Worm (Caenorhabditis elegans): ENCODE measurements around the gene abu-11.

The abu-11 gene

DNA sequence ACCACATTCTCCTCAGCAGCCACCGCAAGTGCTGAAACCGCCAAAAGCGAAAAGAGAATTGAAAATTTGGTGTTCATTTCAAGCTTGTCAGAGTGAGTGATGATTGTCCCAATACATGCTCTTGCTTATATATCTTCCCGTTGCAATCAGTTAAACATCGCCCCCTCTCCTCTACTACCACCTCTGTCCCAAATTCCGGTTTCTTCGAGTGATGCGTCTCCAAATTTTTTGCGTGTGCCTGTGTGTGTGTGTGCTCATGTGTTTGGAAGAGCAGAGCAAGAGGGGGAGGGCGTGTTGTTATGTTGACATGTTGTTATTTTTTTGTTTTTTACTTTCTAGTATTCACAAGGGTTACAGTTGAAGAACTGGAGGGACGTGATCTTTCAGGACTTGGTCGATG is at the start of gene abu-11:
Gene abu-11 (minus strand): TSS at position 101 of the 400 bp plus-strand sequence.
- no peak for TF ChIP-seq unc-62 (GFP tag; optimal IDR thresholded peaks at IDR 0.05)

DNA sequence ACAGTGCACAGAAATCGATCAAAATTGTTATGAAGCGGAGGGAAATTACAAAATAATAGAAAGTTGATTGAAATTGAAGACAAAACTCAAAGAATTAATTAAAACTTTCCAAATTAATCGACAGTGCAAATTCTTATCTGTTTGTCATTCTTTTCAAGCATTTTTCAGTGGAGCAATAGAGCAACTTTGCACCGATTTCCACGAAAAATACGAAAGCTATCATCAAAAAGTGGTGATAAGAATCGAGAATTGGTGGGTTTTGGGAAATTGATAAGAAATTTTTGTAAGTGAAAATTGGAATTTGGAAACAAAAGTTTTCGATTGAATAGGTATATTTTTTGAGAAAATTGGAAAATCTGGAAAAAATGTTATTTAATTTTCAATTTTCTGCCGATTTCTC is 45.7 kb upstream of the abu-11 start:
- TF ChIP-seq unc-62 (GFP tag; optimal IDR thresholded peaks at IDR 0.05), result no peak

DNA sequence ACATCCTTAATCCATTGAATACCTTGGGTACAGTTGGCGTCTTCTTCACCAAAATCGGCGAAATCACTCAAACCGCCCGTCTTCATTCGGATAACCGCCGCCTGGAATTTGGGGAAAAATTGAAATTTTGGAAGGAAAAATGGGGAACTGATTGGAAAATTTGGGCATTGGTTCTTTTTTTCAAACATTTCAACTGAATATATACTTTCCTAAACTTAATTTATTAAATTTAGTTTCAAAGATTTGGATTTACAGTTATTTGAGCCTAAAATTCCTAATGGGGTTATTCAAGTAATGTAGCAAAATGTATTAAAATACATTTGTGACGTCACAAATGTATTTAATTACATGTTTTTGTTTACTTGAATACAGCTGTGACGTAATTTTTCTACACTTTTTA is 43.4 kb upstream of the abu-11 start, which contains the start of gene laat-1:
Gene laat-1 (minus strand): TSS at position 101 of the 400 bp plus-strand sequence.
- TF ChIP-seq unc-62 (GFP tag; optimal IDR thresholded peaks at IDR 0.05), result no peak

DNA sequence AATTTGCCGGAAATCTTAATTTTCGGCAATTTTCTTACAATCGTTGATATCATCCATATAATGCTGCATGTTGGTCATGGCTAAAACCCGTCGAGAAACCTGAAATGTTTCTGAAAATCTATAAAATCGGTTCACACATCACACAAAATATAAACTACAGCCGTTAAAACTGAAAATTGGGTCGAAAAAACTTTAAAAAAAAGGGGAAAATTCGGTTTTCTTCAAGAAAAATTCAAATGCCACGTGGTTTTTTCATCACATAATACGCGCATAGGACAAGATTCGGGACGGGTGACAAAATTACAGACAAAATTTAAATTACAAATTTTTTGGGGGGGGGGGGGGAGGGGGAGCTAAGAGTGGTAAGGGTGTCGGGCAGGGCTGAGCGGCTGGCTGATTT is 38.3 kb upstream of the abu-11 start, which contains the start of gene Y43H11AL.1:
Gene Y43H11AL.1 (minus strand): TSS at position 101 of the 400 bp plus-strand sequence.
- no peak for TF ChIP-seq unc-62 (GFP tag; optimal IDR thresholded peaks at IDR 0.05)

DNA sequence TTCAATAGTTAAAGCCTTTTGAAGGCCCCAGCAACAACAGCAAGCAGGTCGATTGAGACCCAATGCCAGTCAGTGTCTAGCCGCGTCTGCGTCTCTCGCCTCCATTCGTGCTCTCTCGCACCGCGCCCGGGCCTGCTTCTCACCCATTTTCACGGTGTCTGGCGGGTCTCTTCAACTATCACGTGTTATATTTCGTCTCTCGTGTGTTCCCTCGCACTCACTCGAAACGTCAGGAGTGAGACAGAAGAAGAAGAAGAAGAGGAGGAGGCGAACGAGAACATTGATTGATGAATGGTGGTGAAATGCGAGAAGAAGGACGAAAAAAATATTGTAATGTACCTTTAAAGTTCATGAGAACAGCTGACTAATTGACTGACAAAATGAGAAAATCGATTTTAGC is 26.9 kb upstream of the abu-11 start:
- TF ChIP-seq unc-62 (GFP tag; optimal IDR thresholded peaks at IDR 0.05), result no peak

DNA sequence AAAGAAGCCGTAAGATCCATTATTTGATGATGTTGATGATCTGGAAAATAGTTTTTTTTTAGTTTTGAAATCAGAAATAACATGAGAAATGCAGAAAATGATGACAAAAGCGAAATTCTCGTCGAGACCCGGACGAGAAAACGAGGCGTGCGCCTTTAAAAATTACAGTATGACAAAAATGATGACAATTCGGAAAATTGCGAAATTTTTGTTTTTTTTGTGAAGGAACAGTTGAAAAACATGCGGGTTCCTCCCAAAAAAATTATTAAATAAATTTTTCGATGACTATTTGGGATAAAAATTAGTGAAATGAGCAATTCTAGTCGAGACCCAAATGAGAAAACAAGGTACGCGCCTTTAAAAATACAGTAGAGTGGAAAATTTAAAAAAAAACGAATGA is 26.2 kb upstream of the abu-11 start, which contains the start of gene ubxn-3:
Gene ubxn-3 (minus strand): TSS at position 66 of the 400 bp plus-strand sequence.
- no peak for TF ChIP-seq unc-62 (GFP tag; optimal IDR thresholded peaks at IDR 0.05)

DNA sequence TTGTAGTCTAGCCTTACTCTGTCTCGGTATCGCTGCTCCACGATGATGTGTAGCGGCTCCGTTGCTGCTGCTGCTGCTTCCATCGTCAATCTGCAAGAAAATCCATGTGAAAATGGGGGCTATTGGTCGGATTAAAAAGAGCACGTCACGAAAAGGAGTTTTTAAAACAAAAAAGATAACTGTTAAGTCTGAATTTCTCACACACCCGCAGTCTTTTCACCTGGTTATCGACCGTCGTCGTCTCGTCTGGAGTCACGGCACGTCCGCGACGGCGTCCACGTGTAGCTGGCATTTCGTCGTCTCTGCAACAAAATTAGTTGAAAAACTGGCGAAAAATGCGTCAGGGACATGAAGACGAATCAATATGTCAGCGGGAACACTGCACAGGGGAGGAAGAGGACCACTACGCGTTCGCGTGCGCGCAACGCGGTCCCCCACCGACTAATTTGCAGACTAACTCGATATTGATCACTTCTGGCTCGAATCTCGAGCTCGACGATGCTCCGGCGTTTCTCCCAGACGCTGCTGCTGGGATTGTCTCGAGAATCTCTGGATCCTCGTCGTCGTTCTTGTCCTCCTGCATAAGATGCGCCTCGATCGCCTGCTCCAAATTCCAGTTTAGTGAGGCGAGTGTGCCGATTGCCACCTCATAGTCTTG is 25.6 kb upstream of the abu-11 start:
- no peak for TF ChIP-seq unc-62 (GFP tag; optimal IDR thresholded peaks at IDR 0.05)

DNA sequence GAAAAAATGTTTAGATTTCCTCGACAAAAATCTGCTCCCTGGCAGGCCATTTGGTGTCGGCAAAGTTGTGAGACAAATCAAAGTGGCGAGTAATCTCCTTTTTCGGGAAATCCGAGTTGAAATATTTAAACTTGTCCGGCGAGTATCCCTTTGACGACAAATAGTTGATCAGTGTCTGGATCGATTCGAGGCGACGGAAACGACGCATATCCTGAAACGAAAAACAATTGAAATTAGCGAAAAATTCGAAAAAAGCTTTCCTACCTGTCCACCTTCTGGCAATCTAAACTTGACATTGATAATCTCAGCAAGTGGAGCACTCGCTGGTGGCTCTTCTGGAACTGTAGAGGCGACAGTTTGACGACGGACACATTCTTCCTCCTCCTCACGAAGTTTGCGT is 22.9 kb upstream of the abu-11 start:
- no peak for TF ChIP-seq unc-62 (GFP tag; optimal IDR thresholded peaks at IDR 0.05)

DNA sequence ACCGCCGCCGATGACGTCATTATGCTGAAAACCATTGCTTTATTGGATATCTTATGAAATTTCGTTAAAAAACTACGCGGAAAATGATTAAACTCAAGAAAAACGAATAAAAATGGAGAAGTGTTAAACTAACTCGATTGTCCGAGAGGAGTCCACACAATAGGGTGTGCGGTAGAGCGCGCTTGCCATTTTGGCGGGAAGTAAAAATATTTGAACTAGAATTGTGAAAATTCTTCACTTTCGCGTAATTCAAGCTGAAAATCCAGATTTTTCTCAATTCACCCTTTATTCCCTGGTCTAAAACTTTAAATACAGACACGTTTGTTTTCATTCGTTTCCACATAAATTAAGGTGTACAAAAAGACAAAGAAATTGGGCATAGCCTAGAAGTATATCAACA is 22.2 kb upstream of the abu-11 start, which contains the start of gene F48A11.4:
Gene F48A11.4 (minus strand): TSS at position 24 of the 400 bp plus-strand sequence.
- no peak for TF ChIP-seq unc-62 (GFP tag; optimal IDR thresholded peaks at IDR 0.05)

DNA sequence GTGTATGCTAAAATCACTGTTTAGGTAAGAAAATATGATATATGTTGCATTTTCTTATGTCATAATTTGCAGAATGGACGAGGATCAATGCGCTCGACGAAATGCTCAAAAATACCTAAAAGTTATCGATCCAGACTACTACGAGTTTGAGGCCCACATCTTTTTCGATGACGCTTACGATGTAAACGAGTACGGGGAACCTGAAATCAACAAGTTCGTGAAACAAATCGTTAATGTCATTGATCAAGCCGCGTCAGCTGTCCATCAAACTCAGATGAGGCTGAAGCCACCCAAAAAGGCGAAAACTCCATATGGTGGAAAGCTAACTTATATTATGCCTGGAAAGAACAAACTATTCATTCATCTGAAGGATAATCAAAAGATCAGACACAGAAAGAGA is 13.7 kb upstream of the abu-11 start:
- TF ChIP-seq unc-62 (GFP tag; optimal IDR thresholded peaks at IDR 0.05), result no peak

DNA sequence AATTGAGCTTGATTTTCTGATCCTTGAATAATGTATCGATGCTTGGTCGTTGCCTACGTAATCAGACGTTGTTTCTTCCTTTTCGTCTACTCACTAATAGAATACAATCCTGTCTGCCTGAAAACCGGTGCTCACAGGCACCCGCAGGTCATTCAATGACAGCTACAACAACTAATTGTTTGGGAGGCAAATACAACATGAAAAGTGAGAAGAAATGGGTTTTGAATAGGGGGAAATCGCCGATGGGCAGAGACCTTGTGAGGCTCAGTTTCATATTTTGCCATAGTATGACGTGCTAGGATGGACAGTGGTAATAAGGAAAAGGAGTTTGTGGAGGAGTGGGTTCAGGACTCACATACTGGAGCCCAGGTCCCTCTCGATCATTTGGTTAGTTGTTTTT is 2.3 kb upstream of the abu-11 start, which contains the start of gene chs-2:
Gene chs-2 (plus strand): TSS at position 301 of the 400 bp plus-strand sequence.
- TF ChIP-seq unc-62 (GFP tag; optimal IDR thresholded peaks at IDR 0.05), result no peak

DNA sequence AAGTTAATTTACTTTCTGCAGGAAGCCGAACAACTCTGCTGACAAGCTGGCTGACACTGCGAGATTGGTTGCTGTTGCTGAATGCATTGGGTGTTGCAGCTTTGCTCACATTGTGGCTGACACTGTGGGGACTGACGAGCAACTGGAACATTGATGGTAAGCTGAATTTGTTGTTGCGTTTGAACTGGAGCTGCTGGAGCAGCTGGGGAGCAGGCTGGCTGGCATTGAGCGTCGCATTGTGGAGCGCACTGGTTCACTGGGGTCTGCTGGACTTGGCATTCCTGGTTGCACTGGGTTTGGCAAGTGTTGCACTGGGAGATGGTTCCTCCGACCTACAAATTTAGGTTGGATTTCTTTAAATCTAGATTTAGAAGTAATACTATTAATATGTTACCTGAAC is 1.8 kb downstream of the abu-11 start:
- no peak for TF ChIP-seq unc-62 (GFP tag; optimal IDR thresholded peaks at IDR 0.05)

DNA sequence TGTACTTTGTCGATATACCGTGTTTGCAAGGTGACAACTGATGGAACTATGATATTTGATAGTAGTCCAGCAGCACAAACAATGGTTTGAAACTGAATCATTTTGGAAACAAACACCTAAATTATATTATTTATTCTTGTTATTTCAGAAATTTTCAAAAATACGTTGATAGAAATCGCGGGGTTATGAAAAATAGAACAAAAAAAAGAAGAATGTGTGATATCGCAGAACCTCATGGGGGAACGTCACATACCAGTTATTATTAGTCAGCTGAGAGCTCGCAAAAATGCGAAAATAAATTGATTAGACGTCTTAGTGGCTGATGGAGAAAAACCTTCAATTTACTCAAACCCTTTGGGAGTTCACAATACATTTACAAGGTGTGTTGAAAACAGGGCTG is 5.4 kb downstream of the abu-11 start, which contains the start of gene T01D1.5:
Gene T01D1.5 (minus strand): TSS at position 101 of the 400 bp plus-strand sequence.
- TF ChIP-seq unc-62 (GFP tag; optimal IDR thresholded peaks at IDR 0.05), result no peak

DNA sequence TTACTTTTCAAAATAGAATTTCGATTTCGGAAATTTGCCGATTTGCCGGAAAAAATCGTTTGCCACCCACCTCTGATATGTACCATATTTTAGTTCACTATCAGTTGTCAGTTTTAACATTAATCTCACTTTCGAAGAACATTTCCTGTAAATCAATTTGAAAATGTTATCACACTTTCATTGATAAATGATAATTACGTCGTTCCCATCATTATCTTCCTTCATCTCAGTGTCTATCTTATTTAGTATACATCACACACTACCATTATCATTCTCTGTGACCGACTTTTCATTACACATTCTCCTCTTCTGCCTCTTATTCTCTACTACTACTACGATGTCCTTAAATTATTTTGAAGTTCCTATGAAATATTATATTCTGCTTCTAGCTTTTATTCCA is 7.9 kb downstream of the abu-11 start, which contains the start of gene T01D1.8:
Gene T01D1.8 (plus strand): TSS at position 236 of the 400 bp plus-strand sequence.
- no peak for TF ChIP-seq unc-62 (GFP tag; optimal IDR thresholded peaks at IDR 0.05)

DNA sequence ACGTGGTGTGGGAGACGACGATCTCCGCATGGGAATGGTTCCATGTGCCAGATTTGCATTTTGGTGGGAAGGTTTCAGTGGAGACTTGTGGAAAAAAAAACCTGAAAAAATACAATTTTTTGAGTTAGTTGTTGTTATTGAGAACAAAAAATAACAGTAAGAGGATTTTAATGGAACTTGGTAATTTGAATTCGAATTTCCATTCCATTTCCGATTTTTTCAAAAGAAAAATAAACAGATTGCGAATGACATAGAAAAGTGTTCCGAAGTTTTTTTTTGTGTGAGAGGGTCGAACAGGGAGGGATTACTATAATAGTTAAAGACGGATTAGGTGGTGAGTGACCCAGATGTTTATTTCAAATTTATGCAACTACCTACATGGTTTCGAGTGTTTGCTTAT is 15.4 kb downstream of the abu-11 start, which contains the start of gene T01D1.4:
Gene T01D1.4 (minus strand): TSS at position 101 of the 400 bp plus-strand sequence.
- TF ChIP-seq unc-62 (GFP tag; optimal IDR thresholded peaks at IDR 0.05), result no peak

DNA sequence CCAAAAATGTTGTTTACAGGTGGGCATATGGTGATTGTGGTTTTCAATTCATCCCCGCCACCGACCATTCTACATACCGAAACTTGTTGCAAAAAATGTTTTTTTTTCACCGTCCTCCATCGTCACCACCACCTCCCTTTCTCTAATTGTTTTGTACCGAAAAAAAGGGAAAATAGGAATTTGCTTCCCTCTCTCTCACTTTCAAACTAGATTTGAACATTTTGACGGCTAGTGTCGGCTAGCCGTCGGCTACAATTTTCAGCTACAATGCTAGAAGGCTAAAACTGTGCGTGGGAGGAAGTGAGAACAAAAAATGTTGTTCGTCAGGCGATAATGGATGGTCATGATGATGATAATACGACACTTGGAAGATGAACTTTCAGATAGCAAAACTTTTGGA is 16.2 kb downstream of the abu-11 start:
- no peak for TF ChIP-seq unc-62 (GFP tag; optimal IDR thresholded peaks at IDR 0.05)

DNA sequence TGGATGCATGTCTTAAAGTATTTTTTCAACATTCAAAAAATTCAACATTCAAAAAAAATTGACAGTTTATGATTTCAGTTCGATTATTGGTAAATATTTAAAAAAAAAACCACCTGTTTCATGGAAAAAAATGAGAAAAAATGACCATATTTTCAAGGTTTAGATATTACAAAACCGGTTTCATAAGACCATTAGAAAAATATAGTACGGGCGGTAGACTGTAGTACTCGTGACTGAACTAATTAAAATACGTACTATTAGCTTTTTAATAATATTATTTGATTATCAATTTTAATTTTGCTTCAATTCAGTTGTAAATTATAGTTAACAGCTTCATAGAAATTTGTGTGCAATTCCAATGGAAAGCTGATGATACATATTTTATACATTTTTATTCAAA is 17.7 kb downstream of the abu-11 start:
- TF ChIP-seq unc-62 (GFP tag; optimal IDR thresholded peaks at IDR 0.05), result no peak

All from whole organism, dauer.